Fruit fly (Drosophila melanogaster) whole organism: ENCODE data around the gene Nca.

Experiments
- CG8478 ChIP-seq: fragments of >200 bp; optimal IDR thresholded peaks from 2 replicates; lab custom pipeline; 2018; ENCODE audit warnings: inconsistent platforms
- Dll ChIP-seq: fragments of >200 bp; optimal IDR thresholded peaks from 2 replicates; lab custom pipeline; 2017
- EcR ChIP-seq, 2 experiments: fragments of >200 bp; optimal IDR thresholded peaks; 2 replicates each; lab custom pipeline; 2017; ENCODE audit warnings: missing biosample characterization in 2 of 2, missing genetic modification characterization in 2 of 2, missing genetic modification reagents in 2 of 2
- pan ChIP-seq: fragments of >200 bp; optimal IDR thresholded peaks from 2 replicates; lab custom pipeline; 2017
- psq ChIP-seq: fragments of >200 bp; optimal IDR thresholded peaks from 2 replicates; lab custom pipeline; 2017
- usp ChIP-seq: fragments of >200 bp; optimal IDR thresholded peaks from 2 replicates; lab custom pipeline; 2017; ENCODE audit warnings: missing biosample characterization, missing genetic modification characterization, mixed read lengths

Gene Nca

dm6 chr3L:19979592-19979991 lies 12.1 kb upstream of the Nca start, which contains the start of gene CG14182:
Gene CG14182 (minus strand): TSS chr3L:19979812.
- TF ChIP-seq usp (GFP tag; lab: Kevin White, UChicago) (no peak), psq (lab: Kevin White, UChicago) (no peak), CG8478 (lab: Kevin White, UChicago) (no peak), EcR (GFP tag; optimal IDR thresholded peaks at IDR 0.05; lab: Kevin White, UChicago) (no peak), pan (lab: Kevin White, UChicago) (no peak), Dll (lab: Kevin White, UChicago) (no peak)

dm6 chr3L:19981385-19981784 lies 10.3 kb upstream of the Nca start, which contains the start of gene CG17732:
Gene CG17732 (plus strand): TSS chr3L:19981685.
- no peak for TF ChIP-seq psq (lab: Kevin White, UChicago)
- TF ChIP-seq usp (GFP tag; lab: Kevin White, UChicago): no peak
- TF ChIP-seq pan (lab: Kevin White, UChicago): no peak
- no peak for TF ChIP-seq CG8478 (lab: Kevin White, UChicago)
- no peak for TF ChIP-seq Dll (lab: Kevin White, UChicago)
- TF ChIP-seq EcR (GFP tag; optimal IDR thresholded peaks at IDR 0.05; lab: Kevin White, UChicago): no peak

DNA sequence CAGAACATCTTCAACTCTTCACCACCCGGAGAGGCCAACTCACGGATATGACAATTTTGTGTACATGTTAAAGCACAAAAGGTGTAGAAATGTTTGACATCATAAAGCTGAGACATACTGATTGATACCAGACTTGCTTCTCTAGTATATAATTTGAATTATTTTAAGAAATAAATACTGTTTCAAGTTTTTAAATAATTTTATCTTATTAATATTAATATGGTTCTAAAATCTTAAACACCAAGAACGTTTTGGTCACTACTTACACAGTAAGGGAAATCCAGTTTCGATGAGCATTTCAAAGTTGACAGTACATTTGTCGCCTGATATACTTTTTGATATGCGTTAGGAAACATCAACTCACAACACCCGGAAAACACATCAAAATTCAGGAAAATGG lies 5.9 kb upstream of the Nca start, which contains the start of the genes hale and schuy:
Gene hale, minus strand, starts transcription at position 101 of the 400 bp plus-strand sequence.
Gene schuy, plus strand, starts transcription at position 326 of the 400 bp plus-strand sequence.
- TF ChIP-seq usp (GFP tag; lab: Kevin White, UChicago): no peak
- TF ChIP-seq pan (lab: Kevin White, UChicago): no peak
- no peak for TF ChIP-seq EcR (GFP tag; optimal IDR thresholded peaks at IDR 0.05; lab: Kevin White, UChicago)
- no peak for TF ChIP-seq Dll (lab: Kevin White, UChicago)
- TF ChIP-seq CG8478 (lab: Kevin White, UChicago): no peak
- TF ChIP-seq psq (lab: Kevin White, UChicago): no peak

DNA sequence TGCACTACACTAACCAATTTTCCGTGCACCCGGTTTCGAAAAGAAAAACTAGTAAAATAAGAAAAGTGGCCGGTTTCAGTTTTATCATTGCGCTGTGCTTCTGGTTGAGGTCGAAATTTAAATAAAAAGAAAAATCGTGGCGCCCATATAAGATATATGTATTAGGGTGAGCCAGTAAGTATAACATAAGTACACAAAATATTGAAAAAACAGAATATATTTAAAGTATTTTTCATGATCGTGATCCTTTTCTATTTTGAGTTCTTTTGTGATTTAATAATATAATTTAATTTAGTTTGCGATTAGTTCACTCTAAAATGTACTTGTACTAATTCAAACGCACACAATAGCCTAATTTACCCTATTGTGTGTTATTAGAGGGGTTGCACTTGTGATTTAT lies 2.8 kb upstream of the Nca start, which contains the start of gene Csas:
Gene Csas, minus strand, starts transcription at position 101 of the 400 bp plus-strand sequence.
- TF ChIP-seq CG8478 (lab: Kevin White, UChicago): no peak
- TF ChIP-seq psq (lab: Kevin White, UChicago): no peak
- TF ChIP-seq Dll (lab: Kevin White, UChicago): no peak
- TF ChIP-seq pan (lab: Kevin White, UChicago): no peak
- no peak for TF ChIP-seq usp (GFP tag; lab: Kevin White, UChicago)
- TF ChIP-seq EcR (GFP tag; optimal IDR thresholded peaks at IDR 0.05; lab: Kevin White, UChicago): no peak

- TF ChIP-seq Dll (lab: Kevin White, UChicago): no peak
- no peak for TF ChIP-seq CG8478 (lab: Kevin White, UChicago)
- no peak for TF ChIP-seq psq (lab: Kevin White, UChicago)
- TF ChIP-seq pan (lab: Kevin White, UChicago): no peak
- TF ChIP-seq usp (GFP tag; lab: Kevin White, UChicago): no peak
- no peak for TF ChIP-seq EcR (GFP tag; optimal IDR thresholded peaks at IDR 0.05; lab: Kevin White, UChicago)
Measured at dm6 chr3L:19991120-19991519, 567 bp upstream of the Nca start, which contains the start of gene fln. Gene fln (minus strand): TSS chr3L:19991220.

dm6 chr3L:19994015-19994414 lies 2.3 kb downstream of the Nca start:
- TF ChIP-seq Dll (lab: Kevin White, UChicago): no peak
- TF ChIP-seq CG8478 (lab: Kevin White, UChicago): no peak
- no peak for TF ChIP-seq pan (lab: Kevin White, UChicago)
- TF ChIP-seq psq (lab: Kevin White, UChicago): no peak
- no peak for TF ChIP-seq usp (GFP tag; lab: Kevin White, UChicago)
- no peak for TF ChIP-seq EcR (GFP tag; optimal IDR thresholded peaks at IDR 0.05; lab: Kevin White, UChicago)

DNA sequence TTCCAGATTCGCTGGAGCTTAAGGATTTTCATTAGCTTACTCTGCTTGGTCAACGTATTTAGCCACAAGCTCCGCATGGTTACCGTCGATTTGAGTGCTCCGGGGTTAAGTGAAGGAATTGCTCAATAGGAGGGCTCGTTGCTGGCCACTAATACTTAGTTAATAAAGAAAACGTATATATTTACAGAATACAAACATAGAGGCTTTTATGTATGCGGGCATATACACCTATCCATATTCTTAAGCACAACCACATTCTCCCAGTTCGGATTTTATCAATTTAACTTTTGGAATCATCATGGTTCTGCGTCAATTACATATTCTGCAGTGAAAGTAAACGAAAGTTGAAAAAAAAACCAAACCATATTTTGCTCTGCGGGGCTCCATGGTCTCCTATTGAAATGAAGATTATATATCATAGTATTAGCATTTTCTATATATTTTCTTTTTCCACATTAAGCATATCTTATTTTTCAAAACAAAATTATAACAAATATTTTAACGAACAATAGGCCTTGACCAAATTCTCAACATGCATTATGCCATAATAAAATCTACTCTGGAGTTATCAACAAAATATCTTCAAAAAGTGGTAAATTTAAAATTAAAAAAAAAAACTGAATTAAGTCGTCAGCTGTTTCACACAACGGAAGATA lies 8.5 kb downstream of the Nca start, which contains the start of the genes Tom20 and Gabat:
Gene Tom20, plus strand, starts transcription at position 564 of the 656 bp plus-strand sequence.
Gene Gabat, minus strand, starts transcription at position 606 of the 656 bp plus-strand sequence.
- no peak for TF ChIP-seq psq (lab: Kevin White, UChicago)
- no peak for TF ChIP-seq EcR (GFP tag; optimal IDR thresholded peaks at IDR 0.05; lab: Kevin White, UChicago)

DNA sequence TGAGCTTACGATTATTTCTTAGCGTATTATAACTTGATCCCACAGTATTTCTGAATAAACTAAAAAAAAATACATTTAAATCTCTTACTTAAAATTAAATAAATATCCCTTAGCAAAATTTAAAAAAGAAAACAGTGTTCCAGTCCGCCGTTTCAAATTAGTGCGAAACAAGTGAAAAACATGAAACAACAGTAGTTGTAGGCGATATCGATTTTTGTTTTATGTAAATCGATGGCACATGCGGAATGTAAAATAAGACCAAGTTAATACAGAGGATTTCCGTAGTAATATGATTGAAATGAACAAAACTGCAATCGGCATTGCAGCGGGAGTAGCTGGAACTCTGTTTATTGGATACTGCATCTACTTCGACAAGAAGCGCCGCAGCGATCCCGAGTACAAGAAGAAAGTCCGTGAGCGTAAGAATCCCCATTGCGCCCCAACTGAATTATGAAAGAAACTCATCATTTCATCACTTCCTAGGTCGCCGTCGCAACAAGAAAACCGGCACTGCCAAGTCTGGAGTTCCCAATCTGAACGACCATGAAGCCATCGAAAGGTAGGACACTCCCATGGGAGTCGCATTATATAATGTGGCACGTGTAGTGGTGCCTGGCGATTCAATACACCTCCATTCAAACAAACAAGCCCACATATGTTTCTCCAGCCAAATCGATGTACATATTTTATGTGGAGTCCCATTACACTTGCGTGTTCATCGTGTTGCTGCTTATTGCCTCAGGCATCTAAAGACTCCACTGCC lies 9.4 kb downstream of the Nca start:
- no peak for TF ChIP-seq EcR (GFP tag; optimal IDR thresholded peaks at IDR 0.05; lab: Kevin White, UChicago)
- no peak for TF ChIP-seq CG8478 (lab: Kevin White, UChicago)
- no peak for TF ChIP-seq Dll (lab: Kevin White, UChicago)
- no peak for TF ChIP-seq pan (lab: Kevin White, UChicago)
- no peak for TF ChIP-seq usp (GFP tag; lab: Kevin White, UChicago)
- no peak for TF ChIP-seq psq (lab: Kevin White, UChicago)

dm6 chr3L:20002482-20003234 lies 11.0 kb downstream of the Nca start, which contains the start of gene CG7668:
Gene CG7668 (plus strand): TSS chr3L:20002736.
- TF ChIP-seq EcR (GFP tag; optimal IDR thresholded peaks at IDR 0.05; lab: Kevin White, UChicago) (no peak), psq (lab: Kevin White, UChicago) (no peak), Dll (lab: Kevin White, UChicago) (no peak), usp (GFP tag; lab: Kevin White, UChicago) (no peak), CG8478 (lab: Kevin White, UChicago) (no peak), pan (lab: Kevin White, UChicago) (peak; percentile 49)

dm6 chr3L:20003235-20003493 lies 11.5 kb downstream of the Nca start:
- TF ChIP-seq EcR (GFP tag; optimal IDR thresholded peaks at IDR 0.05; lab: Kevin White, UChicago) (no peak), psq (lab: Kevin White, UChicago) (no peak), CG8478 (lab: Kevin White, UChicago) (no peak), usp (GFP tag; lab: Kevin White, UChicago) (no peak), pan (lab: Kevin White, UChicago) (no peak), Dll (lab: Kevin White, UChicago) (no peak)
